Fruit fly (Drosophila melanogaster): Measurements from ENCODE around the gene Syt14.

- TF ChIP-seq ovo (GFP tag; optimal IDR thresholded peaks at IDR 0.05), result no peak
- TF ChIP-seq CG1620 (GFP tag; optimal IDR thresholded peaks at IDR 0.05), result no peak
- TF ChIP-seq Clk (GFP tag; optimal IDR thresholded peaks at IDR 0.05), result no peak
- no peak for TF ChIP-seq CG7101 (tag; optimal IDR thresholded peaks at IDR 0.05)
- no peak for TF ChIP-seq CG5204 (GFP tag; optimal IDR thresholded peaks at IDR 0.05)
- TF ChIP-seq kay (GFP tag; ENCODE audit: borderline replicate concordance), result no peak
- peak; percentile 3 for TF ChIP-seq cic (GFP tag; optimal IDR thresholded peaks at IDR 0.05)
- no peak for TF ChIP-seq CG33017 (tag; optimal IDR thresholded peaks at IDR 0.05)
- TF ChIP-seq tj (GFP tag; optimal IDR thresholded peaks at IDR 0.05), result no peak
- no peak for TF ChIP-seq Mnt (GFP tag; optimal IDR thresholded peaks at IDR 0.05)
- TF ChIP-seq CG14711 (tag; optimal IDR thresholded peaks at IDR 0.05), result no peak
Measured at dm6 chr3R:4291289-4291688, 27.6 kb downstream of the Syt14 start.

Measured in whole organism, adult.